Worm (Caenorhabditis elegans) whole organism, L4 larva: ENCODE results near the gene tkr-2.

Experiments used
- Y105C5A.15 ChIP-seq: fragments of 200-800 bp; sonication (Bioruptor generic); IDR thresholded peaks from 2 replicates; pipeline ENCODE4 v1.3.6; 2022; ENCODE audit warnings: missing genetic modification characterization, missing compliant biosample characterization
- Y48G9A.11 ChIP-seq: fragments of 200-800 bp; sonication (Bioruptor generic); IDR thresholded peaks from 2 replicates; pipeline ENCODE4 v1.3.6; 2022; ENCODE audit warnings: missing genetic modification reagents, missing genetic modification characterization, missing compliant biosample characterization
- ZK337.2 ChIP-seq: fragments of 200-800 bp; sonication (Bioruptor generic); IDR thresholded peaks from 2 replicates; pipeline ENCODE4 v1.3.6; 2022; ENCODE audit warnings: missing genetic modification reagents, missing genetic modification characterization, missing compliant biosample characterization
- ZK546.5 ChIP-seq, 2 experiments: sonication (generic microtip); optimal IDR thresholded peaks; 2 replicates each; lab custom pipeline; 2017; ENCODE audit warnings: missing biosample characterization in 2 of 2, missing genetic modification characterization in 2 of 2
- aha-1 ChIP-seq: fragments of 150-350 bp; peaks from one replicate; lab custom pipeline; 2014; ENCODE audit warnings: missing biosample characterization, missing genetic modification characterization
- ceh-20 ChIP-seq: fragments of 200-800 bp; sonication (Bioruptor generic); IDR thresholded peaks from 2 replicates; pipeline ENCODE4 v1.3.6; 2022; ENCODE audit warnings: missing genetic modification reagents, missing genetic modification characterization, missing compliant biosample characterization
- cey-2 ChIP-seq: sonication (generic microtip); optimal IDR thresholded peaks from 3 replicates; lab custom pipeline; 2017; ENCODE audit warnings: missing genetic modification characterization, mild to moderate bottlenecking, missing compliant biosample characterization, antibody characterized with exemption, borderline replicate concordance; ENCODE audit not compliant: insufficient read depth
- daf-16 ChIP-seq, 3 experiments: sonication (generic microtip); optimal IDR thresholded peaks; 2 replicates each; lab custom pipeline; 2016 to 2017; ENCODE audit warnings: missing genetic modification characterization in 3 of 3, missing genetic modification reagents in 3 of 3, mild to moderate bottlenecking in 2 of 3, missing compliant biosample characterization in 2 of 3, missing biosample characterization in 1 of 3, moderate library complexity in 1 of 3
- daf-19 ChIP-seq: fragments of 200-800 bp; sonication (Bioruptor generic); conservative IDR thresholded peaks from 2 replicates; pipeline ENCODE4 v1.3.6; 2022; ENCODE audit warnings: missing genetic modification characterization, missing compliant biosample characterization
- dmd-6 ChIP-seq: fragments of 200-800 bp; sonication (Bioruptor generic); IDR thresholded peaks from 2 replicates; pipeline ENCODE4 v1.3.6; 2022; ENCODE audit warnings: missing genetic modification reagents, missing genetic modification characterization, missing compliant biosample characterization
- dve-1 ChIP-seq: sonication (generic microtip); optimal IDR thresholded peaks from 2 replicates; lab custom pipeline; 2017; ENCODE audit warnings: antibody characterized with exemption, mild to moderate bottlenecking, missing genetic modification characterization, missing compliant biosample characterization; ENCODE audit not compliant: insufficient read depth
- egl-43 ChIP-seq: fragments of 200-800 bp; sonication (Bioruptor generic); IDR thresholded peaks from 2 replicates; pipeline ENCODE4 v1.3.6; 2022; ENCODE audit warnings: missing genetic modification reagents, missing genetic modification characterization, missing compliant biosample characterization
- lin-1 ChIP-seq: fragments of 200-800 bp; sonication (Bioruptor generic); IDR thresholded peaks from 2 replicates; pipeline ENCODE4 v1.3.6; 2022; ENCODE audit warnings: missing genetic modification reagents, missing genetic modification characterization, missing compliant biosample characterization
- lin-13 ChIP-seq: fragments of 150-350 bp; optimal IDR thresholded peaks from 2 replicates; lab custom pipeline; 2014; ENCODE audit warnings: missing biosample characterization, missing genetic modification reagents, missing genetic modification characterization
- lin-15B ChIP-seq: fragments of 150-350 bp; sonication (generic microtip); optimal IDR thresholded peaks from 3 replicates; lab custom pipeline; 2014; ENCODE audit warnings: missing biosample characterization, missing genetic modification characterization
- lin-39 ChIP-seq: fragments of 150-350 bp; optimal IDR thresholded peaks from 2 replicates; lab custom pipeline; 2014; ENCODE audit warnings: missing biosample characterization, missing genetic modification reagents, missing genetic modification characterization
- lir-3 ChIP-seq: sonication (generic microtip); optimal IDR thresholded peaks from 2 replicates; lab custom pipeline; 2016; ENCODE audit warnings: mild to moderate bottlenecking, missing genetic modification characterization, missing compliant biosample characterization
- nhr-10 ChIP-seq: fragments of 150-350 bp; optimal IDR thresholded peaks from 2 replicates; lab custom pipeline; 2014; ENCODE audit warnings: missing biosample characterization, missing genetic modification characterization
- nhr-102 ChIP-seq: sonication (generic microtip); optimal IDR thresholded peaks from 2 replicates; lab custom pipeline; 2016; ENCODE audit warnings: mild to moderate bottlenecking, missing genetic modification characterization, moderate library complexity, missing compliant biosample characterization
- nhr-237 ChIP-seq: sonication (generic microtip); optimal IDR thresholded peaks from 2 replicates; lab custom pipeline; 2017; ENCODE audit warnings: missing biosample characterization, missing genetic modification characterization
- nhr-28 ChIP-seq: fragments of 150-350 bp; optimal IDR thresholded peaks from 2 replicates; lab custom pipeline; 2014; ENCODE audit warnings: missing biosample characterization, missing genetic modification characterization
- nhr-41 ChIP-seq: fragments of 200-800 bp; sonication (Bioruptor generic); IDR thresholded peaks from 2 replicates; pipeline ENCODE4 v1.3.6; 2022; ENCODE audit warnings: missing genetic modification reagents, missing genetic modification characterization, missing compliant biosample characterization
- nhr-6 ChIP-seq: fragments of 150-350 bp; optimal IDR thresholded peaks from 2 replicates; lab custom pipeline; 2014; ENCODE audit warnings: missing biosample characterization, missing genetic modification characterization
- pha-4 ChIP-seq, 2 experiments: fragments of 150-350 bp in 1 of 2; fragments of 200-800 bp in 1 of 2; sonication (Bioruptor generic) in 1 of 2; IDR thresholded peaks in 1 of 2; optimal IDR thresholded peaks in 1 of 2; 2 replicates each; pipeline versions ENCODE4 v1.3.6 to Lab custom; 2014 to 2022; ENCODE audit warnings: missing genetic modification characterization in 2 of 2, missing genetic modification reagents in 2 of 2, missing biosample characterization in 1 of 2, missing compliant biosample characterization in 1 of 2
- php-3 ChIP-seq: fragments of 200-800 bp; sonication (Bioruptor generic); IDR thresholded peaks from 2 replicates; pipeline ENCODE4 v1.3.6; 2022; ENCODE audit warnings: missing genetic modification reagents, missing genetic modification characterization, missing compliant biosample characterization
- pqm-1 ChIP-seq: sonication (generic microtip); optimal IDR thresholded peaks from 2 replicates; lab custom pipeline; 2017; ENCODE audit warnings: missing biosample characterization, missing genetic modification characterization
- rbr-2 ChIP-seq: sonication (generic microtip); optimal IDR thresholded peaks from 2 replicates; lab custom pipeline; 2016; ENCODE audit warnings: missing genotype, missing genetic modification characterization, missing compliant biosample characterization
- sdz-12 ChIP-seq: fragments of 200-800 bp; sonication (Bioruptor generic); optimal IDR thresholded peaks from 2 replicates; lab custom pipeline; 2018; ENCODE audit warnings: mild to moderate bottlenecking, missing genetic modification characterization, missing compliant biosample characterization
- snpc-1.2 ChIP-seq: fragments of 200-800 bp; sonication (Bioruptor generic); IDR thresholded peaks from 2 replicates; pipeline ENCODE4 v1.3.6; 2022; ENCODE audit warnings: missing genetic modification reagents, missing genetic modification characterization, missing compliant biosample characterization
- snpc-4 ChIP-seq: fragments of 150-350 bp; optimal IDR thresholded peaks from 2 replicates; lab custom pipeline; 2014; ENCODE audit warnings: missing biosample characterization, missing genetic modification characterization
- spr-3 ChIP-seq: fragments of 200-800 bp; sonication (Bioruptor generic); optimal IDR thresholded peaks from 2 replicates; lab custom pipeline; 2018; ENCODE audit warnings: mild to moderate bottlenecking, missing genetic modification characterization, missing compliant biosample characterization
- tra-1 ChIP-seq: fragments of 200-800 bp; sonication (Bioruptor generic); IDR thresholded peaks from 2 replicates; pipeline ENCODE4 v1.3.6; 2022; ENCODE audit warnings: missing genetic modification reagents, missing genetic modification characterization, missing compliant biosample characterization
- unc-130 ChIP-seq: sonication (generic microtip); optimal IDR thresholded peaks from 2 replicates; lab custom pipeline; 2016; ENCODE audit warnings: missing genetic modification reagents, missing genetic modification characterization, missing compliant biosample characterization
- zfp-2 ChIP-seq: sonication (generic microtip); optimal IDR thresholded peaks from 2 replicates; lab custom pipeline; 2016; ENCODE audit warnings: mild to moderate bottlenecking, missing genetic modification characterization, missing compliant biosample characterization
- zip-11 ChIP-seq: fragments of 200-800 bp; sonication (Bioruptor generic); IDR thresholded peaks from 2 replicates; pipeline ENCODE4 v1.3.6; 2022; ENCODE audit warnings: missing genetic modification characterization, missing compliant biosample characterization

The tkr-2 gene

DNA sequence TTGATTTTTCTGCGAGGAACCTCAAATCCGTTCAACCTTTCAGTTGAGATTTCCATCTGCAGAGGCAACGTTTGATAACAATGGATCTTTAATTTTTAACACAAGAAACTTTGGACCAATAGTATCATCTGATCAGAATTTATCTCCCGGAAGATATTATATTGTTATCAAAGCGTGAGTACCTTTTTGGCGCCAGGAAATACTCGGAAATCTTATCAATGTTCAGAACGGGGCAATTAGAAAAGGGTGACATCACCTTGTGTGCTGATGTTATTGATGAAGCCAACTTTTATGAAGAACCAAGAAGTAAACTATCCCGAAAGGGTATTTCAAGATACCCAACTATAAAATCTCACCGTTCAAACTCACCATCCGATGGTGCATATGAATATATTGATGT is 18.3 kb downstream of the tkr-2 start:
- TF ChIP-seq dmd-6 (peak; percentile 79), lin-1 (GFP tag; lab: Robert Waterston, UW) (peak; percentile 76)

DNA sequence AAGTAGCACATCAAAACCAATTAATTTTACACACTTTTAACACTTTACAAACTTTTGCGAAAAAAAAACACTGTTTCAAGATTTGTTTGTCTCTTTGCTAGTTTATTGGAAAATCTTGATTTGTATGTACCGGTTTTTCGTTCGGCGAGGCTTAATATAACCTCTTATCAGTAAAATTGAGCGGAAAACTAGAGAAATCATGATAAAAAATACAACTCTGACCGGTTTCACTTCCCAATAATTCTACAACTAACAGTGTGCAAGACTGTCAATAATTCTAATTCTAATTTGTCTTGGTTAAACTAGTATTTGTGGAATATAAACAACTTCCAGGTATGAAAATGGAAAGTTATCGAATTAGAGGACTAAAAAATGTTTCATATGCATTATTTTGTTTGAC is 20.0 kb downstream of the tkr-2 start, which contains the start of gene C49A9.3:
Gene C49A9.3, plus strand, starts transcription at position 212 of the 400 bp plus-strand sequence.
- 0 out of 2 replicates have a peak, but pooled peaks have one; percentile 34 for TF ChIP-seq php-3 (GFP tag; lab: Robert Waterston, UW)
- no peak for TF ChIP-seq daf-16 (GFP tag; optimal IDR thresholded peaks at IDR 0.05; lab: Kevin White, UChicago)
- TF ChIP-seq daf-16 (tag; optimal IDR thresholded peaks at IDR 0.05; lab: Kevin White, UChicago), result peak; percentile 73
- peak; percentile 64 for TF ChIP-seq nhr-28
- peak; percentile 35; the same call in 1 of the 2 replicates for TF ChIP-seq dmd-6
- TF ChIP-seq pqm-1, result peak; percentile 55
- TF ChIP-seq zfp-2 (tag; lab: Kevin White, UChicago), result no peak

DNA sequence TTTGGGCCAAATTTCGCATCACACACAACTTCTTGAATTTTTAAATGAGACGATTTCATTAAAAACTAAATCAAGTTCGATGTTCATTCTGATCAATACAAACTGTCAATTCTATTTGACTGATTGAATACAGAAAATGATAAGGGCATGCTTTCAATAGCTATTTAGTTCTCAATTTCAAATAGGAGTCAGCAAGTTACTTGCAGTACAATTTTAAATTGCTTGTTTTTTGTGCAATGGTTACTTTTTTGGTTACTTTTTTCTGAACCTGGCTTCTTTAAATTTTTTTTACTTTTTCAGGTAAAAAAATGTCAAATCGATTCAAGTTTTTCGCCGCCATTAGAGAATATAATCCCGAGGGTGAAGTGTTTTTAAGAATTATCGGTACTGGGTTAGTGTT is 23.3 kb downstream of the tkr-2 start, which contains the start of gene C49A9.2:
Gene C49A9.2, plus strand, starts transcription at position 301 of the 400 bp plus-strand sequence.
- no peak for TF ChIP-seq snpc-1.2
- no peak for TF ChIP-seq cey-2 (tag; lab: Kevin White, UChicago)
- no peak for TF ChIP-seq nhr-237 (tag; lab: Kevin White, UChicago)
- no peak for TF ChIP-seq egl-43 (GFP tag; lab: Robert Waterston, UW)
- TF ChIP-seq rbr-2 (tag; lab: Kevin White, UChicago), result no peak
- no peak for TF ChIP-seq daf-16 (GFP tag; optimal IDR thresholded peaks at IDR 0.05; lab: Kevin White, UChicago)
- TF ChIP-seq daf-16 (tag; optimal IDR thresholded peaks at IDR 0.05; lab: Kevin White, UChicago), result peak; percentile 36
- TF ChIP-seq nhr-6 (tag; lab: Kevin White, UChicago), result no peak
- no peak for TF ChIP-seq unc-130 (GFP tag; lab: Kevin White, UChicago)
- peak; percentile 18 for TF ChIP-seq nhr-28
- TF ChIP-seq zip-11 (GFP tag; lab: Robert Waterston, UW), result no peak
- TF ChIP-seq ceh-20 (GFP tag; lab: Robert Waterston, UW), result no peak
- TF ChIP-seq daf-19, result no peak
- no peak for TF ChIP-seq lin-15B (tag; lab: Kevin White, UChicago)
- peak; percentile 8 for TF ChIP-seq pqm-1
- no peak for TF ChIP-seq ZK546.5 (tag; optimal IDR thresholded peaks at IDR 0.05; lab: Kevin White, UChicago)
- no peak for TF ChIP-seq nhr-41
- TF ChIP-seq Y48G9A.11 (GFP tag; lab: Robert Waterston, UW), result no peak
- no peak for TF ChIP-seq nhr-10 (tag; lab: Kevin White, UChicago)
- TF ChIP-seq sdz-12 (GFP tag; lab: Kevin White, UChicago), result no peak
- TF ChIP-seq spr-3 (GFP tag; lab: Kevin White, UChicago), result no peak
- no peak for TF ChIP-seq lin-13 (GFP tag; lab: Kevin White, UChicago)
- no peak for TF ChIP-seq Y105C5A.15
- TF ChIP-seq ZK337.2 (GFP tag; lab: Robert Waterston, UW), result no peak

DNA sequence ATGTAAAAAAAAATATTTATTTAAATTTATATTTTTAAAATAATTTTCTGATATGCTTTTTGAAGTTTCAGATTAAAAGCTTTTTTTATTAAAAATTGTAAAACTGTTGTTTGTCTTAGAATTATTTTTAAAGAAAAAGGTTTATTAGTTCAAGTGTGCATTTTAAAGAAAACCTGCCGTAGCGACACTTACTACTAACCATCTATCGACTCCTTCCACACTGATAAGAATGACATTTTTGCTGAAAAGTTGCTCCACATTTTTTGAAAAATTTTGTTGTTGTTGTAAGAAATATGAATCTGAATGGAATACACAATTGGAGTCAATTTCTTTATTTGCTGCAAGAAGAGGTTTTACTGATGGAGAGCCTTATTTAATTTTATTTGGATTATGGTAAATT is 26.1 kb downstream of the tkr-2 start, which contains the start of gene C49A9.1:
Gene C49A9.1, plus strand, starts transcription at position 217 of the 400 bp plus-strand sequence.
- TF ChIP-seq ZK546.5 (tag; optimal IDR thresholded peaks at IDR 0.05; lab: Kevin White, UChicago) (no peak), lir-3 (tag; lab: Kevin White, UChicago) (no peak), lin-39 (tag; lab: Kevin White, UChicago) (no peak), pqm-1 (peak; percentile 70), ceh-20 (GFP tag; lab: Robert Waterston, UW) (no peak), nhr-102 (tag; lab: Kevin White, UChicago) (no peak), daf-16 (GFP tag; optimal IDR thresholded peaks at IDR 0.05; lab: Kevin White, UChicago) (no peak), daf-16 (tag; optimal IDR thresholded peaks at IDR 0.05; lab: Kevin White, UChicago) (peak; percentile 46), nhr-28 (peak; percentile 3), tra-1 (no peak), pha-4 (GFP tag; IDR thresholded peaks at IDR 0.05; lab: Robert Waterston, UW) (no peak), pha-4 (tag; optimal IDR thresholded peaks at IDR 0.05; lab: Kevin White, UChicago) (no peak), snpc-4 (no peak), dve-1 (tag; lab: Kevin White, UChicago) (peak; percentile 15), aha-1 (peak; percentile 32)
